Fruit fly (Drosophila melanogaster) whole organism: ENCODE measurements around the gene Or92a.

ENCODE experiments used
- EcR ChIP-seq, 2 experiments: fragments of >200 bp; optimal IDR thresholded peaks; 2 replicates each; lab custom pipeline; 2017; ENCODE audit warnings: missing biosample characterization in 2 of 2, missing genetic modification characterization in 2 of 2, missing genetic modification reagents in 2 of 2
- pan ChIP-seq: fragments of >200 bp; optimal IDR thresholded peaks from 2 replicates; lab custom pipeline; 2017
- psq ChIP-seq: fragments of >200 bp; optimal IDR thresholded peaks from 2 replicates; lab custom pipeline; 2017

DNA sequence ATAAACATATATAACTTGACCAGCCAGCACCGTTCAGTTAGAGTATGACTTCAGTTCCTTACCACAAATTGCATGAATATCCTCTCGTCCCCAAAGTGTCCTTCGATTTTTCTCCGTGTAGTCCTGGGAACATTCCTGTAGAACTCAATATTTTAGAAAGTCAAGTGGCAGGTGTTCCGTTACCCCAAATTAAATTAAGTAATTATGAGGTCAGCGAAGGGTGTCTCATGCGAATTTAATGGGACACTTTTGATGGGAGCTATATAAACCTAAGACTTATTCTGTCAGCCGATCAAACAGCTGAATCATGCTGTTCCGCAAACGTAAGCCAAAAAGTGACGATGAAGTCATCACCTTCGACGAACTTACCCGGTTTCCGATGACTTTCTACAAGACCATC is at the start of gene Or92a:
- TF ChIP-seq EcR (GFP tag; optimal IDR thresholded peaks at IDR 0.05; lab: Kevin White, UChicago): no peak
- no peak for TF ChIP-seq psq (lab: Kevin White, UChicago)
- TF ChIP-seq pan (lab: Kevin White, UChicago): no peak
